Fruit fly (Drosophila melanogaster): ENCODE measurements around the gene Wee1.

- TF ChIP-seq CG10348 (GFP tag; IDR thresholded peaks at IDR 0.05) (no peak), CG4496 (GFP tag; IDR thresholded peaks at IDR 0.05) (no peak), CG13204 (GFP tag; optimal IDR thresholded peaks at IDR 0.05) (no peak), gl (tag; optimal IDR thresholded peaks at IDR 0.05) (no peak), Pif1A (GFP tag; optimal IDR thresholded peaks at IDR 0.05) (no peak), Ets98B (GFP tag; IDR thresholded peaks at IDR 0.05) (no peak), Snoo (tag; optimal IDR thresholded peaks at IDR 0.05) (no peak), EcR (GFP tag; optimal IDR thresholded peaks at IDR 0.05) (no peak), CG8301 (tag; optimal IDR thresholded peaks at IDR 0.05) (no peak)
Measured at dm6 chr2L:6874006-6874405, 39.9 kb downstream of the Wee1 start.
